Fruit fly (Drosophila melanogaster): ENCODE data around the gene slp1.

Gene slp1

dm6 chr2L:3832249-3832675, 6.8 kb downstream of the slp1 start (continued):
- TF ChIP-seq Dif (GFP tag; optimal IDR thresholded peaks at IDR 0.05; ENCODE audit: partially characterized antibody) (no peak), CG9705 (GFP tag; optimal IDR thresholded peaks at IDR 0.05) (no peak), N (GFP tag; optimal IDR thresholded peaks at IDR 0.05) (no peak), pan (optimal IDR thresholded peaks at IDR 0.05) (no peak), sage (GFP tag; optimal IDR thresholded peaks at IDR 0.05) (no peak)

DNA sequence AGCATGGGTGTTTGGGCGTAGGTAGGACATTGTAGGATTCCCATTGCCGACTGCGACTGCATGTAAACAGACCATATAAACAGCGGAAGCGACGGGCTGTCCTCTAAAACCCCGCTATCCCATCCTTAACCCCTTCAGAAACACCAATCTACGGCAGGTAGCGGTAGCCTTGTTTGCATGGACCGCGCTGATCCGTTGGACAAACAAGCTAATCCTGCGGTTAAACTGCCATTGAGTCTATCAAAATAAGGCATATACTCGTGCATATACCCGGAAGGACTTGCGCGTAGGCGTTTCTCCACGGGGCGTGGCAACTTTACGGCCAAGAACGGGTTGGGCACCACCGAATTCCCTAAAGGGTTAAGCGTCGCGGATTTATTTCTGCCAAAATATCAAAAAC, 8.4 kb downstream of the slp1 start:
- TF ChIP-seq woc (GFP tag; optimal IDR thresholded peaks at IDR 0.05) (no peak), Hr78 (GFP tag; optimal IDR thresholded peaks at IDR 0.05) (no peak), N (GFP tag; optimal IDR thresholded peaks at IDR 0.05) (no peak), usp (GFP tag; optimal IDR thresholded peaks at IDR 0.05) (no peak), tai (GFP tag; optimal IDR thresholded peaks at IDR 0.05) (no peak), ey (GFP tag; optimal IDR thresholded peaks at IDR 0.05) (no peak), lola (GFP tag; optimal IDR thresholded peaks at IDR 0.05) (no peak), Abd-B (GFP tag; optimal IDR thresholded peaks at IDR 0.05) (no peak), dl (GFP tag; optimal IDR thresholded peaks at IDR 0.05; ENCODE audit: insufficient read depth in 1 of 2, partially characterized antibody in 2 of 2) (no peak), sv (GFP tag; optimal IDR thresholded peaks at IDR 0.05) (no peak)

dm6 chr2L:3835221-3835620, 9.7 kb downstream of the slp1 start:
- TF ChIP-seq Sp1 (GFP tag; optimal IDR thresholded peaks at IDR 0.05) (no peak), fru (GFP tag; optimal IDR thresholded peaks at IDR 0.05) (no peak), sage (GFP tag; optimal IDR thresholded peaks at IDR 0.05) (no peak), woc (GFP tag; optimal IDR thresholded peaks at IDR 0.05) (no peak), Dif (GFP tag; optimal IDR thresholded peaks at IDR 0.05; ENCODE audit: partially characterized antibody) (peak; percentile 24), dl (GFP tag; optimal IDR thresholded peaks at IDR 0.05; ENCODE audit: insufficient read depth in 1 of 2, partially characterized antibody in 2 of 2) (peak in 1 of 2 experiments; percentile 12), Rel (GFP tag; optimal IDR thresholded peaks at IDR 0.05) (no peak), Rel (tag; optimal IDR thresholded peaks at IDR 0.05) (peak; percentile 78), Hr83 (GFP tag; optimal IDR thresholded peaks at IDR 0.05; ENCODE audit: poor library complexity, severe bottlenecking) (no peak), Vsx2 (GFP tag; optimal IDR thresholded peaks at IDR 0.05; ENCODE audit: partially characterized antibody) (no peak), pan (optimal IDR thresholded peaks at IDR 0.05) (no peak), foxo (GFP tag; optimal IDR thresholded peaks at IDR 0.05) (no peak)

DNA sequence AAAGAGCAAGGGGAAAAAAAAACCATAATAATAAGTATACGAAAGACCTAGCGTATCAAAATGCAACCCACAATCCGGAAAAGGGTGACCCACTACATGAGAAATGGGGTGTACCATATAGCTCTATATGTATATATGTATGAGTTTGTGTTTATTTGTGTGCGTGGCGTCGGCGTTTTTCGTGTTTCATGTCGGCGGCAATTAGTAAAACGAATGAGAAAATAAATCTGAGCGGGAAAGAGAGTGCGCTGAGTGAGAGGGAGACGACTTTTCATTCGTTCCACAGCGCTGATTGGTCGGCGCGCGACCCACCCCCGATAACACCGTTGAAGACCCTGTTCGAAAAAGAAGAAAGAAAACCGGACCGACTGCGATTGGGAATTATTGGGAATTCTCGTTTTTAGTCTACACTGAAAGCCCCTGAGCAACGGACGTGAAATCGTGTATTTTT, 11.0 kb downstream of the slp1 start, which contains the start of gene slp2:
Gene slp2 (plus strand): TSS at position 401 of the 451 bp plus-strand sequence.
- TF ChIP-seq lola (GFP tag; optimal IDR thresholded peaks at IDR 0.05) = no peak
- no peak for TF ChIP-seq Hr83 (GFP tag; optimal IDR thresholded peaks at IDR 0.05; ENCODE audit: poor library complexity, severe bottlenecking)
- TF ChIP-seq brk (GFP tag; optimal IDR thresholded peaks at IDR 0.05) = no peak
- no peak for TF ChIP-seq sage (GFP tag; optimal IDR thresholded peaks at IDR 0.05)
- no peak for TF ChIP-seq dmrt93B (GFP tag; optimal IDR thresholded peaks at IDR 0.05)
- no peak for TF ChIP-seq N (GFP tag; optimal IDR thresholded peaks at IDR 0.05)
- no peak for TF ChIP-seq usp (GFP tag; optimal IDR thresholded peaks at IDR 0.05)
- TF ChIP-seq jim (GFP tag; optimal IDR thresholded peaks at IDR 0.05) = no peak

DNA sequence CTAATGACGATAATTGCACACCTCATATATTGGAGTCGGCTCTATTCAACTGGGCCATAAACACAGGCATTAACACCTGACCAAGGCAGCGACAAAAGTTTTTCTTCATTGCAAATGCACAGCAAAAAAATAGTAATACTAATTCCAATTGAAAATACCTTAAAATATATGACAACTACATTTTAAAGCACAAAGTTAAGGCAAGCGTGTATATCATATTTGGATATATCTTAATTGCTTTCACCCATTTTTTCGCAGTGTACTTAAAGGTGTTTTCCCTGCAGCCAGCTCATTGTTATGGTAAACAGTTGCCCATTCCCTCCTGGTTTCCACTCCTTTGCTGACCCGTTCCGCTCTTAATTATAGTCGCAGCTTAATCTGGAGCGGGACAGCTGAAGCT, 15.5 kb downstream of the slp1 start:
- TF ChIP-seq h (GFP tag; optimal IDR thresholded peaks at IDR 0.05) = no peak
- peak; percentile 1 for TF ChIP-seq fru (GFP tag; optimal IDR thresholded peaks at IDR 0.05)

DNA sequence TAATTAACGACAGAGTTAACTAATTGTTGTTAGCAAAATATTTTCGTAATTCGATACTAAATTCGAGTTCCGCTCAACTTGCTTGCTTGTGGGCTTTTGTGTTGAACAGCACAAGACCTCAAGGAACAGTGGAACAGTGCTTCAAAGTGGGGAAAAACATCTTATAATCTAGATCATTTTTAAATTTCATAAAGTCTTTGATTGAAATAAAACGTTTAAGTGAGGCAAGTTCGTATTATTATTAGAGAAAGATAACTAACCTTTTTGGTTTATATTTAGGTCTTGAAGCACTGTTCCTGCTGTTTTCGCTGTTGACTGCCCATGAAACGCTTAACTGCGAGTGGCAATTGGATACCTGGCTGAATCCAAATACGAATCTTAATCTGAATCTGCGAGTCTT, 18.7 kb downstream of the slp1 start:
- TF ChIP-seq Myc (optimal IDR thresholded peaks at IDR 0.05) (no peak), ey (GFP tag; optimal IDR thresholded peaks at IDR 0.05) (peak; percentile 59), brk (GFP tag; optimal IDR thresholded peaks at IDR 0.05) (peak; percentile 10), Rel (GFP tag; optimal IDR thresholded peaks at IDR 0.05) (no peak), Rel (tag; optimal IDR thresholded peaks at IDR 0.05) (no peak), Dfd (GFP tag; optimal IDR thresholded peaks at IDR 0.05) (no peak), sage (GFP tag; optimal IDR thresholded peaks at IDR 0.05) (no peak), br (GFP tag; optimal IDR thresholded peaks at IDR 0.05) (peak; percentile 45), tai (GFP tag; optimal IDR thresholded peaks at IDR 0.05) (peak; percentile 20), usp (GFP tag; optimal IDR thresholded peaks at IDR 0.05) (no peak), Sp1 (GFP tag; optimal IDR thresholded peaks at IDR 0.05) (peak; percentile 38), Mio (GFP tag; optimal IDR thresholded peaks at IDR 0.05) (no peak), N (GFP tag; optimal IDR thresholded peaks at IDR 0.05) (no peak), GATAd (GFP tag; optimal IDR thresholded peaks at IDR 0.05) (no peak), CG32264 (GFP tag; optimal IDR thresholded peaks at IDR 0.05) (no peak), CG9705 (GFP tag; optimal IDR thresholded peaks at IDR 0.05) (no peak), Hnf4 (GFP tag; optimal IDR thresholded peaks at IDR 0.05) (peak; percentile 59), Vsx2 (GFP tag; optimal IDR thresholded peaks at IDR 0.05; ENCODE audit: partially characterized antibody) (no peak), rgr (GFP tag; optimal IDR thresholded peaks at IDR 0.05) (peak; percentile 53), fru (GFP tag; optimal IDR thresholded peaks at IDR 0.05) (no peak), Hr78 (GFP tag; optimal IDR thresholded peaks at IDR 0.05) (no peak), h (GFP tag; optimal IDR thresholded peaks at IDR 0.05) (no peak), Hr83 (GFP tag; optimal IDR thresholded peaks at IDR 0.05; ENCODE audit: poor library complexity, severe bottlenecking) (no peak), OdsH (GFP tag; optimal IDR thresholded peaks at IDR 0.05) (peak; percentile 61), psq (GFP tag; optimal IDR thresholded peaks at IDR 0.05) (peak; percentile 43)

All from whole organism, wandering third instar larva.